Worm (Caenorhabditis elegans): ENCODE results near the gene mep-1.

Gene mep-1

ce11 chrIV:11568249-11568940 is 44.0 kb downstream of the mep-1 start:
- TF ChIP-seq madf-3 (GFP tag; IDR thresholded peaks at IDR 0.05) (peak; percentile 52; the same call in 1 of the 2 replicates), Y67H2A.10 (GFP tag; conservative IDR thresholded peaks at IDR 0.05) (no peak), cebp-1 (GFP tag; IDR thresholded peaks at IDR 0.05) (no peak), cebp-1 (tag; optimal IDR thresholded peaks at IDR 0.05) (peak; percentile 4), nhr-27 (tag; optimal IDR thresholded peaks at IDR 0.05) (no peak), hlh-12 (tag; optimal IDR thresholded peaks at IDR 0.05) (no peak)

ce11 chrIV:11569795-11570194 is 45.4 kb downstream of the mep-1 start:
- TF ChIP-seq hmg-1.2 (GFP tag; IDR thresholded peaks at IDR 0.05) (no peak), mel-28 (tag; optimal IDR thresholded peaks at IDR 0.05; ENCODE audit: borderline replicate concordance) (no peak), repo-1 (tag; optimal IDR thresholded peaks at IDR 0.05) (no peak), lir-1 (GFP tag; conservative IDR thresholded peaks at IDR 0.05) (no peak), snpc-3.4 (tag; optimal IDR thresholded peaks at IDR 0.05) (no peak), chd-7 (tag; optimal IDR thresholded peaks at IDR 0.05) (no peak), dox-1 (GFP tag; IDR thresholded peaks at IDR 0.05) (no peak), snpc-4 (GFP tag; optimal IDR thresholded peaks at IDR 0.05) (no peak), snpc-4 (tag; optimal IDR thresholded peaks at IDR 0.05) (no peak)

- no peak for TF ChIP-seq Y79H2A.3 (GFP tag; conservative IDR thresholded peaks at IDR 0.05)
- TF ChIP-seq madf-6 (GFP tag; IDR thresholded peaks at IDR 0.05), result no peak
- TF ChIP-seq hsf-1 (GFP tag; IDR thresholded peaks at IDR 0.05), result no peak
- TF ChIP-seq F33H1.4 (GFP tag; IDR thresholded peaks at IDR 0.05), result no peak
- TF ChIP-seq tbp1 (GFP tag; optimal IDR thresholded peaks at IDR 0.05), result no peak
- no peak for TF ChIP-seq ceh-27 (GFP tag; optimal IDR thresholded peaks at IDR 0.05)
- no peak for TF ChIP-seq ceh-100 (GFP tag; IDR thresholded peaks at IDR 0.05)
- no peak for TF ChIP-seq die-1 (tag; optimal IDR thresholded peaks at IDR 0.05)
- no peak for TF ChIP-seq xnd-1 (tag; optimal IDR thresholded peaks at IDR 0.05)
- no peak for TF ChIP-seq B0035.1 (tag; optimal IDR thresholded peaks at IDR 0.05)
- TF ChIP-seq nhr-27 (tag; optimal IDR thresholded peaks at IDR 0.05), result no peak
- no peak for TF ChIP-seq B0019.2 (GFP tag; conservative IDR thresholded peaks at IDR 0.05)
- no peak for TF ChIP-seq let-526 (GFP tag; IDR thresholded peaks at IDR 0.05)
- TF ChIP-seq nfya-2 (GFP tag; IDR thresholded peaks at IDR 0.05), result no peak
- no peak for TF ChIP-seq ztf-22 (GFP tag; optimal IDR thresholded peaks at IDR 0.05)
- no peak for TF ChIP-seq ZK185.1 (tag; optimal IDR thresholded peaks at IDR 0.05; ENCODE audit: poor library complexity, severe bottlenecking)
- TF ChIP-seq repo-1 (tag; optimal IDR thresholded peaks at IDR 0.05), result no peak
- no peak for TF ChIP-seq sea-2 (GFP tag; IDR thresholded peaks at IDR 0.05)
- TF ChIP-seq bed-1 (GFP tag; IDR thresholded peaks at IDR 0.05), result no peak
- no peak for TF ChIP-seq Y67H2A.10 (GFP tag; conservative IDR thresholded peaks at IDR 0.05)
These were observed 45.8 kb downstream of the mep-1 start, which contains the start of gene srgp-1 for ce11 chrIV:11570200-11570599. Gene srgp-1 (plus strand): TSS chrIV:11570500.

ce11 chrIV:11571374-11571839 is 47.0 kb downstream of the mep-1 start:
- peak; percentile 2 for TF ChIP-seq somi-1 (GFP tag; optimal IDR thresholded peaks at IDR 0.05)
- TF ChIP-seq Y53G8AR.9 (GFP tag; conservative IDR thresholded peaks at IDR 0.05), result no peak
- TF ChIP-seq ekl-4 (GFP tag; IDR thresholded peaks at IDR 0.05), result peak; percentile 18; the same call in 1 of the 2 replicates
- TF ChIP-seq zfh-2 (GFP tag; conservative IDR thresholded peaks at IDR 0.05), result 0 out of 2 replicates have a peak, but pooled peaks have one; percentile 4
- no peak for TF ChIP-seq ztf-3 (GFP tag; optimal IDR thresholded peaks at IDR 0.05)
- TF ChIP-seq ceh-27 (GFP tag; optimal IDR thresholded peaks at IDR 0.05), result no peak
- no peak for TF ChIP-seq F22D6.2 (tag; optimal IDR thresholded peaks at IDR 0.05)
- TF ChIP-seq aptf-2 (GFP tag; conservative IDR thresholded peaks at IDR 0.05), result no peak

All from whole organism, young adult.